Fruit fly (Drosophila melanogaster) whole organism, prepupa: ENCODE results near the gene CG15715.

Experiments
- CG11762 ChIP-seq: fragments of 200-800 bp; sonication (Bioruptor generic); optimal IDR thresholded peaks from 3 replicates; lab custom pipeline; 2016; ENCODE audit warnings: missing biosample characterization, missing genetic modification characterization; ENCODE audit not compliant: insufficient read depth
- CG3919 ChIP-seq: fragments of 200-800 bp; sonication (Bioruptor generic); optimal IDR thresholded peaks from 3 replicates; lab custom pipeline; 2016; ENCODE audit warnings: missing biosample characterization, missing genetic modification characterization
- CG6276 ChIP-seq: fragments of 200-800 bp; sonication (Bioruptor generic); optimal IDR thresholded peaks from 2 replicates; lab custom pipeline; 2017; ENCODE audit warnings: missing biosample characterization, mild to moderate bottlenecking, missing genetic modification characterization
- Gug ChIP-seq: fragments of 200-800 bp; sonication (Bioruptor generic); IDR thresholded peaks from 2 replicates; pipeline ENCODE4 v1.3.6; 2022; ENCODE audit warnings: missing biosample characterization, missing genetic modification characterization
- Hr39 ChIP-seq: fragments of 200-800 bp; sonication (Bioruptor generic); optimal IDR thresholded peaks from 2 replicates; lab custom pipeline; 2016; ENCODE audit warnings: missing biosample characterization, missing genetic modification characterization
- Hr4 ChIP-seq: fragments of 200-800 bp; sonication (Bioruptor generic); optimal IDR thresholded peaks from 3 replicates; lab custom pipeline; 2016; ENCODE audit warnings: missing biosample characterization, missing genetic modification characterization
- Sox102F ChIP-seq: fragments of 200-800 bp; sonication (Bioruptor generic); optimal IDR thresholded peaks from 2 replicates; lab custom pipeline; 2016; ENCODE audit warnings: missing biosample characterization, mild to moderate bottlenecking, missing genetic modification characterization
- achi ChIP-seq: fragments of 200-800 bp; sonication (Bioruptor generic); optimal IDR thresholded peaks from 3 replicates; lab custom pipeline; 2016; ENCODE audit warnings: missing biosample characterization, missing genetic modification characterization
- fd85E ChIP-seq: fragments of 200-800 bp; sonication (Bioruptor generic); optimal IDR thresholded peaks from 3 replicates; lab custom pipeline; 2016; ENCODE audit warnings: missing biosample characterization, missing genetic modification characterization
- net ChIP-seq: fragments of 200-800 bp; sonication (Bioruptor generic); optimal IDR thresholded peaks from 3 replicates; lab custom pipeline; 2016; ENCODE audit warnings: missing biosample characterization, missing genetic modification characterization

DNA sequence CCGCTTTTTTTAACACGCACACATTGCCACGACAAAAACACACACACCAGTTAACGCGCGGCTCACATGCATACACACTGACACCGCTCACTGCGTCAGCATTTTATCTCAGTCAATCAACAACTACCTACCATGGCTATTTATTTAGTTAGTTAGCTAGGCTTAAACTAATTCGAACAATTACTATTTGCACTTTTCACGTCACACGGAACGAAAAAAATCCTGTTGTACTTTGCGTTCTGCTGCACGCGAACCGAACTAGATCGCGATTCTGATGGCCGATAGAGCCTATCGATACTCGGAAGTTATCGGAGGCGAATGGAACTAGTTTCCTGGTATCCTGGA lies 21.2 kb downstream of the CG15715 start, which contains the start of gene fwe:
- TF ChIP-seq fd85E (GFP tag; lab: Kevin White, UChicago), result no peak
- no peak for TF ChIP-seq net (GFP tag; lab: Kevin White, UChicago)
- TF ChIP-seq achi (GFP tag; lab: Kevin White, UChicago), result no peak
- no peak for TF ChIP-seq CG3919 (GFP tag; lab: Kevin White, UChicago)
- no peak for TF ChIP-seq Gug (GFP tag; lab: Robert Waterston, UW)
- TF ChIP-seq Hr4 (GFP tag; lab: Kevin White, UChicago), result no peak
- TF ChIP-seq CG6276 (GFP tag; lab: Kevin White, UChicago), result no peak
- no peak for TF ChIP-seq Hr39 (GFP tag; lab: Kevin White, UChicago)
- no peak for TF ChIP-seq Sox102F
- TF ChIP-seq CG11762 (GFP tag; lab: Kevin White, UChicago), result no peak
